Worm (Caenorhabditis elegans): Measurements from ENCODE around the gene acr-12.

Gene acr-12

DNA sequence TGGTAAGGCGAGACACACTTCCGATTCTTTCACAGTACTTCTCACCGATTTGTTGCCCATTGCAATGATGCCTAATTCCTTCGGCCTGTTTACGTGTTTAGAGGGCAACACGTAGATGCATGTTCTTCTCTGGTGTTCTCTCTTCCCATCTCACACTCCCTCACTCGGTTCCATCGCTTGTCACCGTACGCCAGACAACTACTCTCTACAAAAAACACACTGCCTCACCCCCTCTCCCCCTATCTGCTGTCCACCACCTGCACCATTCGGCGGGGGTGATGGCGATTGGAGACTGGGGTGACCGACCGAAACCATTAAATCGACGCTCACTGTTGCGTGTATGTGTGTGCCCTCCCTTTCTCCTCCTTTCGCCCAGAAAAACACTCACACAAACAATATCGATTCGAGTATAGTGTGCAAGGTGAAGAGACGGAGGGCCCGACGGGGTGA lies 51.3 kb downstream of the acr-12 start (continued):
- TF ChIP-seq lin-29 (GFP tag; IDR thresholded peaks at IDR 0.05) (no peak), nhr-25 (tag; optimal IDR thresholded peaks at IDR 0.05; ENCODE audit: borderline replicate concordance, insufficient read depth) (peak; percentile 24), ZK337.2 (GFP tag; IDR thresholded peaks at IDR 0.05) (no peak), unc-39 (tag; optimal IDR thresholded peaks at IDR 0.05) (no peak), dpl-1 (GFP tag; optimal IDR thresholded peaks at IDR 0.05) (peak; percentile 13), ctbp-1 (GFP tag; IDR thresholded peaks at IDR 0.05) (no peak), hlh-11 (tag; optimal IDR thresholded peaks at IDR 0.05) (peak; percentile 87), attf-4 (tag; optimal IDR thresholded peaks at IDR 0.05) (no peak), nhr-42 (GFP tag; IDR thresholded peaks at IDR 0.05) (0 out of 2 replicates have a peak, but pooled peaks have one; percentile 28), lin-13 (GFP tag; optimal IDR thresholded peaks at IDR 0.05) (no peak), duxl-1 (tag; optimal IDR thresholded peaks at IDR 0.05; ENCODE audit: poor library complexity) (no peak), F37D6.2 (tag; optimal IDR thresholded peaks at IDR 0.05) (no peak), lin-38 (GFP tag; IDR thresholded peaks at IDR 0.05) (no peak), ZK546.5 (tag; optimal IDR thresholded peaks at IDR 0.05) (no peak), ztf-11 (tag; optimal IDR thresholded peaks at IDR 0.05) (no peak), mxl-2 (GFP tag; conservative IDR thresholded peaks at IDR 0.05) (no peak), jun-1 (tag; optimal IDR thresholded peaks at IDR 0.05) (no peak), zfp-3 (GFP tag; conservative IDR thresholded peaks at IDR 0.05) (no peak), mes-2 (tag; optimal IDR thresholded peaks at IDR 0.05; ENCODE audit: poor library complexity, severe bottlenecking) (peak; percentile 60), unc-62 (GFP tag; optimal IDR thresholded peaks at IDR 0.05 in 1 of 2) (no peak), unc-62 (tag; optimal IDR thresholded peaks at IDR 0.05) (no peak), spr-1 (tag; optimal IDR thresholded peaks at IDR 0.05) (peak; percentile 1), nhr-77 (tag; optimal IDR thresholded peaks at IDR 0.05) (no peak), ceh-82 (tag; optimal IDR thresholded peaks at IDR 0.05) (no peak), nhr-111 (GFP tag; optimal IDR thresholded peaks at IDR 0.05) (no peak), daf-16 (GFP tag; optimal IDR thresholded peaks at IDR 0.05) (peak; percentile 18 to 32), daf-16 (tag; optimal IDR thresholded peaks at IDR 0.05) (peak; percentile 80), aly-2 (tag; optimal IDR thresholded peaks at IDR 0.05) (no peak), dmd-6 (GFP tag; IDR thresholded peaks at IDR 0.05) (no peak), nhr-28 (tag; optimal IDR thresholded peaks at IDR 0.05) (peak; percentile 17), nhr-76 (tag; optimal IDR thresholded peaks at IDR 0.05) (no peak), nhr-237 (tag; optimal IDR thresholded peaks at IDR 0.05) (no peak), T26A8.4 (GFP tag; IDR thresholded peaks at IDR 0.05) (no peak; the same call in 1 of the 2 replicates), tra-1 (GFP tag; IDR thresholded peaks at IDR 0.05) (no peak), lsy-2 (tag; optimal IDR thresholded peaks at IDR 0.05) (no peak), zag-1 (tag; optimal IDR thresholded peaks at IDR 0.05) (no peak), lin-15B (tag; optimal IDR thresholded peaks at IDR 0.05) (no peak), hlh-30 (tag; optimal IDR thresholded peaks at IDR 0.05; ENCODE audit: insufficient read depth) (peak; percentile 61), dmd-9 (GFP tag; IDR thresholded peaks at IDR 0.05) (no peak), ztf-7 (tag; optimal IDR thresholded peaks at IDR 0.05) (no peak), egl-43 (GFP tag; IDR thresholded peaks at IDR 0.05) (no peak; the same call in 1 of the 2 replicates), nhr-41 (GFP tag; IDR thresholded peaks at IDR 0.05) (no peak), dmd-8 (GFP tag; IDR thresholded peaks at IDR 0.05) (no peak), lin-39 (tag; optimal IDR thresholded peaks at IDR 0.05) (no peak), rbr-2 (tag; optimal IDR thresholded peaks at IDR 0.05) (peak; percentile 36), nhr-11 (tag; optimal IDR thresholded peaks at IDR 0.05) (no peak), ces-1 (GFP tag; optimal IDR thresholded peaks at IDR 0.05) (no peak), ceh-20 (GFP tag; IDR thresholded peaks at IDR 0.05) (no peak), pha-4 (GFP tag; IDR thresholded peaks at IDR 0.05) (no peak), pha-4 (tag; optimal IDR thresholded peaks at IDR 0.05) (no peak), ceh-32 (tag; optimal IDR thresholded peaks at IDR 0.05; ENCODE audit: poor library complexity) (no peak), set-16 (GFP tag; IDR thresholded peaks at IDR 0.05) (no peak; the same call in none of the 2 replicates), daf-19 (GFP tag; conservative IDR thresholded peaks at IDR 0.05) (no peak)
